Worm (Caenorhabditis elegans) whole organism, L1 larva: ENCODE data around the gene irld-44.

Source experiments
- lir-3 ChIP-seq: sonication (generic microtip); optimal IDR thresholded peaks from 2 replicates; lab custom pipeline; 2016; ENCODE audit warnings: mild to moderate bottlenecking, missing genetic modification characterization, moderate library complexity, missing compliant biosample characterization; ENCODE audit not compliant: poor library complexity
- nhr-85 ChIP-seq: sonication (generic microtip); peaks from one replicate; lab custom pipeline; 2016; ENCODE audit warnings: missing genetic modification characterization, inconsistent platforms, missing compliant biosample characterization

ce11 chrV:1651045-1651444 is at the start of gene irld-44:
- TF ChIP-seq lir-3 (tag; lab: Kevin White, UChicago) (no peak), nhr-85 (tag; lab: Kevin White, UChicago) (no peak)
